Fruit fly (Drosophila melanogaster): Measurements from ENCODE around the gene bchs.

Gene bchs

DNA sequence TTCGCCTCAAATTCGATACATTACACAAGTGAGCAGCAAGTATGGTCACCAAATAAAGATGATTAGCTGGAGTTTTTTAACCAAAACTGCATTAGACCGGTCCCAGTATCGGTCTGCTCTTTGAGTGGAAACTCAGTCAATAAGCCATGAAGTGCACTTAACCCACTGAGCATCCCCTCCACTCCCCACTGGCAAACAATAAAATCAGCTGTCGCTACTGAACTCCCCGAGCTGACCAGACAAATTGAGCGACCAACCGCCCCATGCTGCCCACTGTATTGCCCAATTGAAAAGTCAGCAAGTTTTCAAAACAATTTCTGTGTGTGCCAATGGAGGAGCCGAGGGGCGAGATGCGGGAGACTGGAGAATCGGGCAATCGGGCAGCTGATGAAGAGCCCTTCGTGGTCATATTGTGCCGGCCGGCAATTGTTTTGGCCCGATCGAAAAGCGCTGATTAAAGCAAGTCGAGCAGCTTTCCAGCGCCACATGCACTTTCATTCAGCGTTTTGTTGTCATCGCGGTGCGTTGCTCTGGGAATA, 7.7 kb upstream of the bchs start:
- TF ChIP-seq CG8478 (optimal IDR thresholded peaks at IDR 0.05) (no peak), CTCF (optimal IDR thresholded peaks at IDR 0.05) (no peak)

dm6 chr2L:5901553-5901952, 5.4 kb upstream of the bchs start:
- TF ChIP-seq CTCF (optimal IDR thresholded peaks at IDR 0.05) (no peak), CG8478 (optimal IDR thresholded peaks at IDR 0.05) (no peak)

- TF ChIP-seq CG8478 (optimal IDR thresholded peaks at IDR 0.05) (no peak), CTCF (optimal IDR thresholded peaks at IDR 0.05) (no peak)
These were observed 4.1 kb upstream of the bchs start for dm6 chr2L:5902898-5903297.

dm6 chr2L:5904585-5904984, 2.4 kb upstream of the bchs start, which contains the start of gene CG9021:
Gene CG9021 (minus strand): TSS chr2L:5904689.
- TF ChIP-seq CTCF (optimal IDR thresholded peaks at IDR 0.05) (no peak), CG8478 (optimal IDR thresholded peaks at IDR 0.05) (no peak)

dm6 chr2L:5910189-5910588, 3.2 kb downstream of the bchs start, which contains the start of gene CG14000:
Gene CG14000 (minus strand): TSS chr2L:5910289.
- TF ChIP-seq CG8478 (optimal IDR thresholded peaks at IDR 0.05) (no peak), CTCF (optimal IDR thresholded peaks at IDR 0.05) (no peak)

- no peak for TF ChIP-seq CTCF (optimal IDR thresholded peaks at IDR 0.05)
- TF ChIP-seq CG8478 (optimal IDR thresholded peaks at IDR 0.05): no peak
These were observed 16.7 kb downstream of the bchs start, which contains the start of gene CG9016 for dm6 chr2L:5923603-5924138. Gene CG9016 (minus strand): TSS chr2L:5923653.

- TF ChIP-seq CG8478 (optimal IDR thresholded peaks at IDR 0.05) (no peak), CTCF (optimal IDR thresholded peaks at IDR 0.05) (no peak)
These were observed 18.2 kb downstream of the bchs start for dm6 chr2L:5925164-5925563.

- no peak for TF ChIP-seq CG8478 (optimal IDR thresholded peaks at IDR 0.05)
- TF ChIP-seq CTCF (optimal IDR thresholded peaks at IDR 0.05): no peak
These were observed 18.7 kb downstream of the bchs start, which contains the start of gene dsf for dm6 chr2L:5925637-5926036. Gene dsf (plus strand): TSS chr2L:5925937.

DNA sequence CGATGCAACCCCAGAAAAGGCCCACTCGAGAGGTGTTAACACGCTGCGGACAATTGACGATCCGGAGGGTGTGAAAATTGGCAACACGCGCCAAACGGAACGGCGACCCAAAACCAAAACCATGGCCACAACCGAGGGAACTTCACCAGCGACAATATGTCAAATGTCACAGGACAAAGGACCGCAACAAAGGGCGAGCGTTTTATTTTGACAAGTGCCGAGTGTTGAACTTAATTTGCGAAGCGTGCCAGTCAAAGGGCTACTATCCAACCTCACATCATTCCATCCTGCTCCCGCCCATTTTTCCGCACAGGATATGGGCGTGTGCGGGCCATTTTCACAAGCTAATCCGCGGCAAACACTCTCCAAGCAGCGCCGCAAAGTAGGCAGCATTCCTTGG, 20.4 kb downstream of the bchs start:
- TF ChIP-seq CG8478 (optimal IDR thresholded peaks at IDR 0.05) (no peak), CTCF (optimal IDR thresholded peaks at IDR 0.05) (no peak)

DNA sequence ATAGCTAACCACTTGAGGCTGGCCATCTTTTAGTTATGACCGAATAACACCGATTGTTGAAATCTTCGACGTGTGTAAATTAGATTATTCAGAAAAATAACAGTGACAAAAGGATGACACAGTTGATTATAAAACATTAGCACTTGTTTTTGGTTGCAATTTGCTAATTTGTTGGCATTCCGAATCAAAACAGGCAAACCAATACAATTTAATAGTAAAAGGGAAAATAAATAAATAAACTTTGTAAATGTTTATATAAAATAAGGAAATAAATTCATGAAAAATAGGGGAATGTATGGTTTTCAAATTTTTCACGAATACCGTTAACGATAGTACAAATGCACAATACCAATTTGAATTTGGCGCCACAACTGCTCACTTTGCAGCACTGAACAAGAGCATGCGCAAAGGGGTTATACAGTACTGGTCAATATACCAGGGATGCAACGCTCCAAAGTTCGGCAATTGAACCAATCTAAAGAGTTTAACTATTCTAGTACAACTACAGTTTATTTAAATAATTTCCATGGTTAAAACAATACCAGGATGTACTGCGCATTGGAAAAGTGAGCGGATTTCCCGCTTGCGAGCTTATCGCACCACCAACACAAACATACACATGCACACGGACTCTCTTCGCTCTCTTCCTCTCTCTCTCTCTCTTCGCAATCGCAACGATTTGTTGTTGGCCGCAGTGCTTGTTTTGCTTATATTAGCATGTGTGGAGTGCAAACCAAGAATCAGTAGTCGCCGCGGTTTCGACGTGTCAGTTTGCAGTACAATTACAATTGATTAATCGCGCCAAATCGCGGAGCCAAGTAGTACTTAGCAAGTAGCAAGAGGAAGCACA, 36.5 kb downstream of the bchs start, which contains the start of the genes Sfp26Ad and Gpdh1:
Gene Sfp26Ad, minus strand, starts transcription at position 76 of the 850 bp plus-strand sequence.
Gene Gpdh1, plus strand, starts transcription at position 415 of the 850 bp plus-strand sequence.
- TF ChIP-seq CTCF (optimal IDR thresholded peaks at IDR 0.05) (no peak), CG8478 (optimal IDR thresholded peaks at IDR 0.05) (no peak)

DNA sequence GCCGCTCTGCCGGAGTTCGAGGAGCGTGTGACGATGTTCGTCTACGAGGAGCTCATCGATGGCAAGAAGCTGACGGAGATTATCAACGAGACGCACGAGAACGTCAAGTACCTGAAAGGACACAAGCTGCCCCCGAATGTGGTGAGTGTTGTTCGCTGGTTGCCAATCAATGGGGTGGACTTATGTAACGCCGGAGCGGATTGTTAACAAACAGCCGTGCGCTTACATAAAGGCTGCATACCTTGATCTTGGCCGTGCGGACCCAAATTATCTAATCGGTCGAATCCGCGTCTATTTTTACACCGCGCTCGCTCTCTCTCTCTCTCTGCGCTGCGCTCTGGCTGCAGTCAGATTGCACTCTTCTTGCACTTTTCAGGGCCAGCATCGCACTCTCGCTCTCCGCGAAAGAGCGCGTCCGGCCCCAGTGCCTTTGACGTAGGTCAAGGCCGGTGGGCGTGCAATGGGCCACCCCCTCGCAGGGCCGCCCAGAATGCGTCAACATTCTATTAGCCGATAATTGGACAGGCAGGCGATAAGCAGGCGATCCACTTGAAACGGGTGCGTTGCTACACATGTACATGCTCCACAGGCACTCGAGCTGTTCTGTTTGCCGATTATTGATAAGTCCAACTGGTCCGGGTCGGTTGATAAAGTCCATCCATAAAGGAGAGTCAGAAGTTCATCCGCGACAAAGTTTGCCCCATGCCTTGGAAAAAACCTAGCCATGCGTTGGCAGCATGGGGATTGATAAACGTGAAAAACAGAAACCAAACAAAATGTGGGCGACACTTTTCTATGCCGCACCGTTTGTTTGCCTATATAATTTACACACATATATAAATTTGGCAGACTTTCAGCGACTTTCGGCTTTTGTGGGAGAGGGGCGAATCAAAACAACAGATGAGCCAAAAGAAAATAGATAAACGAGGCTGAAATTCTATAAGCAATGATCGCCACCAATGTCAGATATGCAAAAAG, 37.6 kb downstream of the bchs start:
- TF ChIP-seq CTCF (optimal IDR thresholded peaks at IDR 0.05) (no peak), CG8478 (optimal IDR thresholded peaks at IDR 0.05) (no peak)

DNA sequence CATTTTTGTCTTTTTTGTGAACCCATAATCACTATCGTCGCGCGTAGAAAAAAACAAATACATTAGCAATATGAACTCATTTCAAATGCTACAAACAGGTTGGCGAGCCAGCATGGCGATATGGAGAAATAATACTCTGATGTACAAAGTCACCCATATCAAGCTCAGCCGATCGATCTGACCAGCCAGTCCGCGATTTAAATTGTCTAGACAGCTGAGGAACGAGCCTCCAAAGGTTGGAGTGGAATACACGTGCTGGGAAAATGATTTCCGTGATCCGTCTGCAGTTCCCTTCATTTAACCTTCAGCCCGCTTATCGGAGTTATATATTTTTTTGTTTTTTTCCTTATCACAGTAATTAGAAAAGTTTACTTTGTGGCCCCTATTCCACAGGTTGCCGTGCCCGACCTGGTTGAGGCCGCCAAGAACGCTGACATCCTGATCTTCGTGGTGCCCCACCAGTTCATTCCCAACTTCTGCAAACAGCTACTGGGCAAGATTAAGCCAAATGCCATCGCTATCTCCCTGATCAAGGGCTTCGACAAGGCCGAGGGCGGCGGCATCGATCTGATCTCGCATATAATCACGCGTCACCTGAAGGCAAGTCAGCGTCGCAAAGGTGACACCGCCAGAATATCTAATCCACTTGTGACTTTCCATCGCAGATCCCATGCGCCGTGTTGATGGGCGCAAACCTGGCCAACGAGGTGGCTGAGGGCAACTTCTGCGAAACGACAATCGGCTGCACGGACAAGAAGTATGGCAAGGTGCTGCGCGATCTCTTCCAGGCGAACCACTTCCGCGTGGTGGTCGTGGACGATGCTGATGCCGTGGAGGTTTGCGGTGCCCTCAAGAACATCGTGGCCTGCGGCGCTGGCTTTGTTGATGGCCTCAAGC, 38.9 kb downstream of the bchs start:
- TF ChIP-seq CG8478 (optimal IDR thresholded peaks at IDR 0.05): no peak
- no peak for TF ChIP-seq CTCF (optimal IDR thresholded peaks at IDR 0.05)

DNA sequence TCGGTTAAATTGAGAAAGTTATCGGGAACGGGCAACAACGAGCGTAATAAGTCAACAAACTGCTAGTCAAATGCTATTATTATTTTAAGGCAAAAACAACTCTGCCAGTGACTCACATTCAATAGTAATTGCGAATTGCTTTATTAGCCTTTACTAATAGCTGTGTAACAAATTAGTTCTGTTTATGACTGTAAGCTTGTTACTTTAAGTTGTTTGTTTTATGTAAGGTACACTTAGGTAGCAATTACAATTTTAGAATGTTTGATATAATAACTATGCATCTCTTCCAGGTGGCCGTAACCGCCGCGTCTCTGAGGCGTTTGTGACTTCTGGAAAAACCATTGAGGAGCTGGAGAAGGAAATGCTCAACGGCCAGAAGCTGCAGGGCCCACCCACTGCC, 39.8 kb downstream of the bchs start:
- no peak for TF ChIP-seq CTCF (optimal IDR thresholded peaks at IDR 0.05)
- no peak for TF ChIP-seq CG8478 (optimal IDR thresholded peaks at IDR 0.05)

DNA sequence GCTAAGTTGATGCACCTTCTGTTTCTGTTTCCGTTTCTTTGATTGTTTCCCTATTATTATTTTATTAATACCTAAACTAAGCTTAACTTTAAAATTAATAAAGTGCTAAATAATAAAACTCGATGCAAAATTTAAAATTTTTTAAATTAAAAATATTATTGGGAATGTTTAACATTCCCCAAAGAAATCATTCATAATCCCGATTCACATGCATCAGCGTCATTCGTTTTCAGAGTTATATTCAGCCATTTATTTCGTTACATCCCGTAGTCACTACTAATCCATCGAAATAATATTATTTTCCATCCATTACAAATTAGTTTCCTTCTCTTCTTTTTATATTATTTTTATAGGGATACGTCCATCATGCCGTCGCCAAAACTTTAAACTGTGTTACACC, 40.5 kb downstream of the bchs start:
- TF ChIP-seq CTCF (optimal IDR thresholded peaks at IDR 0.05) (no peak), CG8478 (optimal IDR thresholded peaks at IDR 0.05) (no peak)
